Fruit fly (Drosophila melanogaster): ENCODE results near the gene CG13721.

dm6 chr3L:4474946-4475470, 22.6 kb downstream of the CG13721 start:
- TF ChIP-seq CG5204 (GFP tag; optimal IDR thresholded peaks at IDR 0.05) = no peak
- TF ChIP-seq CG33017 (tag; optimal IDR thresholded peaks at IDR 0.05) = no peak
- TF ChIP-seq CG1620 (GFP tag; optimal IDR thresholded peaks at IDR 0.05) = no peak

Data from whole organism, adult.